Worm (Caenorhabditis elegans): ENCODE measurements around the gene C09G5.14.

C09G5.14 gene

DNA sequence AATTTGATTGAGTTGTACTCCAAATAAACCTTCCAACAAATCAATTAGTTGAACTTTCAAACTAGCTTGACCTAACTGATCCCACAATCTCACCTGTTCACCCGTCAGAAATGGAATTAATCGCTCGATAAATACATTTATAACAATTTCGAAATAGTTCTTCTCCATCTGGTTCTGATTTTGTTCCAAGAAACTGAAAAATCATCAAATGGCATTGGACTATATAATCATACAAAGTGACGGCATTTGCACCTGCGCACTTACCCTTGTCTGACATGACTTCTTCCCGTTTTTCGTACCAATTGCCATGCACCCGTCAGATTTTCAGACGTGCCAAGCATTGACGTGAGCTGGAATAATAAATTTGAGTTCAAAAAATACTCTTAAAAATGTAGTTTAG, 7.7 kb upstream of the C09G5.14 start:
- TF ChIP-seq zfp-3 (GFP tag; conservative IDR thresholded peaks at IDR 0.05) (no peak), aly-2 (tag; optimal IDR thresholded peaks at IDR 0.05) (no peak), ceh-20 (GFP tag; IDR thresholded peaks at IDR 0.05) (no peak), nhr-11 (tag; optimal IDR thresholded peaks at IDR 0.05) (peak; percentile 39), madf-9 (GFP tag; conservative IDR thresholded peaks at IDR 0.05) (no peak), ceh-44 (GFP tag; IDR thresholded peaks at IDR 0.05) (no peak), ama-1 (optimal IDR thresholded peaks at IDR 0.05) (no peak), jun-1 (tag; optimal IDR thresholded peaks at IDR 0.05) (no peak)

DNA sequence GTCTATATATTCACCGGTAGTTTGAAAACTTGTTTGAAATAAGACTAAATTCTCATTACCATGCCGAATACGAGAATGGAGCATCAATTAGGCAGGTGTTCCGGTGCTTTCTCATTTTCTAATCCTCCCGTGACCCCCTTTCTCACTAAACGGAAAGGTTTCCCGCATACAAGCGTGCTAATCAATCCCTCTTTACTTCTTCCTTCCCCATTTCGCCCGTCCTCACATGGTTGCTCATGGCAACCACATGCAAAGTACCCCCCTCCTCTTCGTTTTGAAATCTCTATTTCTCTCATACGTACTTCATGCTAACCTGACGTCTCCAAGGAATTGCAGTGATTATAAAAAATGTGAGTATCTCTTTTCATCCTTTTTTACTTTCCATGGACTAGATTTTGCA, 3.0 kb downstream of the C09G5.14 start, which contains the start of gene mks-5:
Gene mks-5, plus strand, starts transcription at position 301 of the 400 bp plus-strand sequence.
- no peak for TF ChIP-seq ctbp-1 (GFP tag; IDR thresholded peaks at IDR 0.05)
- TF ChIP-seq mdt-29 (GFP tag; IDR thresholded peaks at IDR 0.05) = no peak
- no peak for TF ChIP-seq aly-2 (tag; optimal IDR thresholded peaks at IDR 0.05)
- TF ChIP-seq daf-19 (GFP tag; conservative IDR thresholded peaks at IDR 0.05) = no peak
- no peak for TF ChIP-seq daf-12 (tag; optimal IDR thresholded peaks at IDR 0.05)
- TF ChIP-seq zfp-3 (GFP tag; conservative IDR thresholded peaks at IDR 0.05) = no peak
- no peak for TF ChIP-seq Y48G9A.11 (GFP tag; IDR thresholded peaks at IDR 0.05)
- TF ChIP-seq Y105C5A.15 (GFP tag; IDR thresholded peaks at IDR 0.05) = no peak
- TF ChIP-seq madf-5 (GFP tag; IDR thresholded peaks at IDR 0.05) = no peak
- TF ChIP-seq lin-13 (GFP tag; optimal IDR thresholded peaks at IDR 0.05) = no peak
- no peak for TF ChIP-seq zip-11 (GFP tag; IDR thresholded peaks at IDR 0.05)
- TF ChIP-seq dmd-6 (GFP tag; IDR thresholded peaks at IDR 0.05) = no peak
- TF ChIP-seq nhr-237 (tag; optimal IDR thresholded peaks at IDR 0.05) = no peak
- no peak for TF ChIP-seq Y5F2A.4 (GFP tag; optimal IDR thresholded peaks at IDR 0.05)
- no peak for TF ChIP-seq nhr-111 (GFP tag; optimal IDR thresholded peaks at IDR 0.05)
- no peak for TF ChIP-seq mxl-2 (GFP tag; conservative IDR thresholded peaks at IDR 0.05)

DNA sequence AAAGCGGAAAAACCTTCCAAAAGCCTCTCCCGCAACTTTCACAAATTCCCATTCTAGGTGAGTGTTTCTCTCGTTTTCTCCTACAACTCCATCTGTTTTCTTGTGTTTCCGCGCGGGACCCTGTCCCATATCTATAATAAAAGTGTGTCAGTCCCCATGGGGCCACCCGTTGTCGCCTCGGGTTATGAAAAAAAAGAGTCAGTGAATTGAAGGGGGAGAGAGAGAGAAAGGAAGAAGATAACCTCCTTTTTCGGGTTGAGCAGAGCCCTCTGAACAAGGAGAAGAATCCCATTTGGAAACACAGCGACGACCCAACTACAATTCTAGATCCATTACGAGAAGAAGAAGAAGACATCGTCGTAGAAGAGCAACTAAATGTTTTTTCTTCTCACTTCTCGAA, 5.8 kb downstream of the C09G5.14 start, which contains the start of gene C09G5.13:
Gene C09G5.13, plus strand, starts transcription at position 301 of the 400 bp plus-strand sequence.
- peak in 1 of 2 experiments; percentile 22 for TF ChIP-seq unc-62 (GFP tag; optimal IDR thresholded peaks at IDR 0.05 in 1 of 2)
- TF ChIP-seq unc-62 (tag; optimal IDR thresholded peaks at IDR 0.05) = no peak
- TF ChIP-seq zfp-2 (tag; optimal IDR thresholded peaks at IDR 0.05) = no peak

DNA sequence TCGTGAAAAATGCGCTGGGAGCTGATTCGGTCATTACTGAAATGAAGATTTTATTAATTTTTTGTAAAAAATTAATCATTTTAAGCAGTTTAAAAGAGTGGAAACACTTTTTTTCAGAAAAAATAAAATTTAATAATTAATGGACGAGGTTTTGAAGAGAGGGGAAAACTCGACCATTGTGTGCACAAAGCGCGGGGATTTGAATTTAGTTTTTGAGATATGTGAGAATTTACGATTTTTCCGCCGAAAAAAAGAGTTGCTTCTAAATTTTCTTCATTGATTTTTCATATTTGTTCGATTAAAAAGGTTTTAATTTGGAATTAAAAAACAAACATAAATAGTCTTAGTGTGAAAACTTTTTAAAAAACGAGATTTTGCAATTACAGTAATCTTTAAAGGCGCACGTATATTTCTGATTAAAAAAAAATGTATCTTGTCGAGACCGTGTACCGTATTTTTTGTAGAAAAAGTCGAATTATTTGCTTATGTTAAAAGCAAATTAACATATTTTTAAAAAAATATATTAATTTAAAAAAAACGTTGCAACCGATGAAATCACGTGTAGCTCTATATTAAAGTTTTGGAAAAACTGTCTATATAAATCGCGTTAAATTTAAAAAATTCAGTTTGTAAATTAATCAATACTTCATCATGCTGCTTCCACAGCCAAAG, 8.6 kb downstream of the C09G5.14 start, which contains the start of the genes dph-2 and C09G5.7:
Gene dph-2, minus strand, starts transcription at position 36 of the 672 bp plus-strand sequence.
Gene C09G5.7, plus strand, starts transcription at position 622 of the 672 bp plus-strand sequence.
- TF ChIP-seq F44E2.7 (GFP tag; IDR thresholded peaks at IDR 0.05) = no peak
- peak in 1 of 2 experiments; percentile 80 for TF ChIP-seq unc-62 (GFP tag; optimal IDR thresholded peaks at IDR 0.05 in 1 of 2)
- TF ChIP-seq unc-62 (tag; optimal IDR thresholded peaks at IDR 0.05) = no peak
- TF ChIP-seq mes-2 (tag; optimal IDR thresholded peaks at IDR 0.05; ENCODE audit: poor library complexity, severe bottlenecking) = peak; percentile 89
- no peak for TF ChIP-seq mxl-2 (GFP tag; conservative IDR thresholded peaks at IDR 0.05)
- peak; percentile 85 for TF ChIP-seq dpl-1 (GFP tag; optimal IDR thresholded peaks at IDR 0.05)
- TF ChIP-seq tag-97 (GFP tag; IDR thresholded peaks at IDR 0.05) = no peak
- TF ChIP-seq ceh-62 (tag; optimal IDR thresholded peaks at IDR 0.05) = no peak
- peak; percentile 53 for TF ChIP-seq unc-130 (GFP tag; optimal IDR thresholded peaks at IDR 0.05)

DNA sequence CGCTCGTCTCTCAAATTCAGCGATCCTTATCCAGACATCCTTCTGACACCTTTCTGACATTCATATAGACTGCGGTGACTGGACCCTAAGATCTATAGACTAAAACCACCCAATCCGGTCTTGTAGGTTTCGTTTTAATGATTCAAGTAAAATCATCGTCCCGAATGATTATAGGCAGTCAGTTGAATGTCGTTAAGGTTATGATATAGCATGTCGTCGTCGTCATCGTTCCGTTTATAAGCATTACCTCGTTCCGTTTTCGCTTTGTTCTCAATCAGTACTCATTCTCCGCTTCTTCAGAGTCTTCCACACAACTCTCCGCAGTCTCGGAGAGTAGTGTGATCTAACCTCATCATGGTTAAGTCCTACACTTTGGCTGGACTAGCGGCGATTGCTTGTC, 14.3 kb downstream of the C09G5.14 start, which contains the start of gene bli-1:
Gene bli-1, plus strand, starts transcription at position 301 of the 400 bp plus-strand sequence.
- TF ChIP-seq aha-1 (tag) (peak; percentile 29), mxl-2 (GFP tag; conservative IDR thresholded peaks at IDR 0.05) (no peak), unc-62 (GFP tag; optimal IDR thresholded peaks at IDR 0.05 in 1 of 2) (peak in 1 of 2 experiments; percentile 23), unc-62 (tag; optimal IDR thresholded peaks at IDR 0.05) (no peak)
